Fruit fly (Drosophila melanogaster) whole organism, prepupa: ENCODE data around the gene CG32551.
A peak's percentile ranks its signal among the peaks of the same experiment; 100 is the strongest.

Experiments used
- CG10669 ChIP-seq: fragments of 200-800 bp; sonication (Bioruptor generic); optimal IDR thresholded peaks from 3 replicates; lab custom pipeline; 2018; ENCODE audit warnings: missing biosample characterization, mild to moderate bottlenecking, missing genetic modification characterization, moderate library complexity
- CG11294 ChIP-seq: fragments of 200-800 bp; sonication (Bioruptor generic); IDR thresholded peaks from 2 replicates; pipeline ENCODE4 v1.3.6; 2022; ENCODE audit warnings: missing biosample characterization, missing genetic modification characterization
- CG11762 ChIP-seq: fragments of 200-800 bp; sonication (Bioruptor generic); optimal IDR thresholded peaks from 3 replicates; lab custom pipeline; 2016; ENCODE audit warnings: missing biosample characterization, missing genetic modification characterization; ENCODE audit not compliant: insufficient read depth
- CG11902 ChIP-seq: fragments of 200-800 bp; sonication (Bioruptor generic); optimal IDR thresholded peaks from 3 replicates; lab custom pipeline; 2016; ENCODE audit warnings: missing biosample characterization, missing genetic modification characterization
- CG15336 ChIP-seq: fragments of 200-800 bp; sonication (Bioruptor generic); IDR thresholded peaks from 2 replicates; pipeline ENCODE4 v1.3.6; 2022; ENCODE audit warnings: missing biosample characterization, missing genetic modification characterization
- CG1621 ChIP-seq: fragments of 200-800 bp; sonication (Bioruptor generic); optimal IDR thresholded peaks from 3 replicates; lab custom pipeline; 2018; ENCODE audit warnings: missing biosample characterization, mild to moderate bottlenecking, missing genetic modification characterization
- CG3032 ChIP-seq: fragments of 200-800 bp; optimal IDR thresholded peaks from 2 replicates; lab custom pipeline; 2019; ENCODE audit warnings: missing biosample characterization, mild to moderate bottlenecking, missing genetic modification characterization, moderate library complexity
- CG31627 ChIP-seq: fragments of 200-800 bp; sonication (Bioruptor generic); optimal IDR thresholded peaks from 3 replicates; lab custom pipeline; 2016; ENCODE audit warnings: missing biosample characterization, missing genetic modification characterization
- CG32006 ChIP-seq: fragments of 200-800 bp; sonication (Bioruptor generic); optimal IDR thresholded peaks from 3 replicates; lab custom pipeline; 2017; ENCODE audit warnings: missing biosample characterization, mild to moderate bottlenecking, missing genetic modification characterization
- CG34406 ChIP-seq: fragments of 200-800 bp; sonication (Bioruptor generic); optimal IDR thresholded peaks from 3 replicates; lab custom pipeline; 2016; ENCODE audit warnings: missing biosample characterization, missing genetic modification characterization
- CG3919 ChIP-seq: fragments of 200-800 bp; sonication (Bioruptor generic); optimal IDR thresholded peaks from 3 replicates; lab custom pipeline; 2016; ENCODE audit warnings: missing biosample characterization, missing genetic modification characterization
- CG6276 ChIP-seq: fragments of 200-800 bp; sonication (Bioruptor generic); optimal IDR thresholded peaks from 2 replicates; lab custom pipeline; 2017; ENCODE audit warnings: missing biosample characterization, mild to moderate bottlenecking, missing genetic modification characterization
- CG6792 ChIP-seq: fragments of 200-800 bp; sonication (Bioruptor generic); optimal IDR thresholded peaks from 3 replicates; lab custom pipeline; 2016; ENCODE audit warnings: missing biosample characterization, missing genetic modification characterization
- CG6854 ChIP-seq: fragments of 200-800 bp; sonication (Bioruptor generic); optimal IDR thresholded peaks from 2 replicates; lab custom pipeline; 2017; ENCODE audit warnings: missing biosample characterization, mild to moderate bottlenecking, missing genetic modification characterization
- CG7368 ChIP-seq: fragments of 200-800 bp; sonication (Bioruptor generic); optimal IDR thresholded peaks from 3 replicates; lab custom pipeline; 2016; ENCODE audit warnings: missing biosample characterization, missing genetic modification characterization
- CG8119 ChIP-seq: fragments of 200-800 bp; sonication (Bioruptor generic); IDR thresholded peaks from 3 replicates; pipeline ENCODE4 v1.3.6; 2022; ENCODE audit warnings: missing biosample characterization, missing genetic modification characterization
- CG8319 ChIP-seq: fragments of 200-800 bp; sonication (Bioruptor generic); optimal IDR thresholded peaks from 3 replicates; lab custom pipeline; 2016; ENCODE audit warnings: missing biosample characterization, missing genetic modification characterization
- CG8632 ChIP-seq: fragments of 200-800 bp; sonication (Bioruptor generic); optimal IDR thresholded peaks from 3 replicates; lab custom pipeline; 2016; ENCODE audit warnings: missing biosample characterization, missing genetic modification characterization
- Eip75B ChIP-seq: fragments of 200-800 bp; sonication (Bioruptor generic); optimal IDR thresholded peaks from 3 replicates; lab custom pipeline; 2016; ENCODE audit warnings: missing biosample characterization, missing genetic modification characterization
- Eip78C ChIP-seq: fragments of 200-800 bp; sonication (Bioruptor generic); peaks from one replicate; lab custom pipeline; 2016; ENCODE audit warnings: missing biosample characterization, missing genetic modification characterization
- Ets21C ChIP-seq: fragments of 200-800 bp; sonication (Bioruptor generic); optimal IDR thresholded peaks from 3 replicates; lab custom pipeline; 2016; ENCODE audit warnings: missing biosample characterization, missing genetic modification characterization
- Ets96B ChIP-seq: fragments of 200-800 bp; optimal IDR thresholded peaks from 2 replicates; lab custom pipeline; 2019; ENCODE audit warnings: missing biosample characterization, mild to moderate bottlenecking, missing genetic modification characterization, moderate library complexity
- Gug ChIP-seq: fragments of 200-800 bp; sonication (Bioruptor generic); IDR thresholded peaks from 2 replicates; pipeline ENCODE4 v1.3.6; 2022; ENCODE audit warnings: missing biosample characterization, missing genetic modification characterization
- Hr4 ChIP-seq: fragments of 200-800 bp; sonication (Bioruptor generic); optimal IDR thresholded peaks from 3 replicates; lab custom pipeline; 2016; ENCODE audit warnings: missing biosample characterization, missing genetic modification characterization
- Lpt ChIP-seq: fragments of 200-800 bp; sonication (Bioruptor generic); optimal IDR thresholded peaks from 3 replicates; lab custom pipeline; 2016; ENCODE audit warnings: missing biosample characterization, missing genetic modification characterization
- Met ChIP-seq: fragments of 200-800 bp; sonication (Bioruptor generic); optimal IDR thresholded peaks from 3 replicates; lab custom pipeline; 2016; ENCODE audit warnings: missing biosample characterization, missing genetic modification characterization
- OdsH ChIP-seq: fragments of 200-800 bp; sonication (Bioruptor generic); optimal IDR thresholded peaks from 3 replicates; lab custom pipeline; 2016; ENCODE audit warnings: missing biosample characterization, missing genetic modification characterization
- Smox ChIP-seq: fragments of 200-800 bp; sonication (Bioruptor generic); optimal IDR thresholded peaks from 3 replicates; lab custom pipeline; 2016; ENCODE audit warnings: missing biosample characterization, missing genetic modification characterization
- Sox102F ChIP-seq: fragments of 200-800 bp; sonication (Bioruptor generic); optimal IDR thresholded peaks from 2 replicates; lab custom pipeline; 2016; ENCODE audit warnings: missing biosample characterization, mild to moderate bottlenecking, missing genetic modification characterization
- Sox14 ChIP-seq: fragments of 200-800 bp; sonication (Bioruptor generic); optimal IDR thresholded peaks from 3 replicates; lab custom pipeline; 2016; ENCODE audit warnings: missing biosample characterization, missing genetic modification characterization
- achi ChIP-seq: fragments of 200-800 bp; sonication (Bioruptor generic); optimal IDR thresholded peaks from 3 replicates; lab custom pipeline; 2016; ENCODE audit warnings: missing biosample characterization, missing genetic modification characterization
- acj6 ChIP-seq: fragments of 200-800 bp; sonication (Bioruptor generic); optimal IDR thresholded peaks from 3 replicates; lab custom pipeline; 2016; ENCODE audit warnings: missing biosample characterization, missing genetic modification characterization
- cyc ChIP-seq: fragments of 200-800 bp; sonication (Bioruptor generic); optimal IDR thresholded peaks from 3 replicates; lab custom pipeline; 2016; ENCODE audit warnings: missing biosample characterization, missing genetic modification characterization
- dac ChIP-seq: fragments of 200-800 bp; sonication (Bioruptor generic); optimal IDR thresholded peaks from 2 replicates; lab custom pipeline; 2017; ENCODE audit warnings: missing biosample characterization, mild to moderate bottlenecking, missing genetic modification characterization
- dsx ChIP-seq: fragments of 200-800 bp; optimal IDR thresholded peaks from 3 replicates; lab custom pipeline; 2019; ENCODE audit warnings: missing biosample characterization, mild to moderate bottlenecking, missing genetic modification characterization, moderate library complexity; ENCODE audit not compliant: poor library complexity, severe bottlenecking
- esn ChIP-seq: fragments of 200-800 bp; sonication (Bioruptor generic); optimal IDR thresholded peaks from 2 replicates; lab custom pipeline; 2016; ENCODE audit warnings: missing biosample characterization, mild to moderate bottlenecking, missing genetic modification characterization, moderate library complexity
- fd59A ChIP-seq: fragments of 200-800 bp; sonication (Bioruptor generic); optimal IDR thresholded peaks from 2 replicates; lab custom pipeline; 2017; ENCODE audit warnings: missing biosample characterization, mild to moderate bottlenecking, missing genetic modification characterization, missing genetic modification reagents
- fd85E ChIP-seq: fragments of 200-800 bp; sonication (Bioruptor generic); optimal IDR thresholded peaks from 3 replicates; lab custom pipeline; 2016; ENCODE audit warnings: missing biosample characterization, missing genetic modification characterization
- fkh ChIP-seq: fragments of 200-800 bp; sonication (Bioruptor generic); optimal IDR thresholded peaks from 3 replicates; lab custom pipeline; 2017; ENCODE audit warnings: missing biosample characterization, mild to moderate bottlenecking, missing genetic modification characterization, moderate library complexity
- net ChIP-seq: fragments of 200-800 bp; sonication (Bioruptor generic); optimal IDR thresholded peaks from 3 replicates; lab custom pipeline; 2016; ENCODE audit warnings: missing biosample characterization, missing genetic modification characterization
- salr ChIP-seq, 2 experiments: fragments of 200-800 bp; sonication (Bioruptor generic); optimal IDR thresholded peaks; 3 replicates each; lab custom pipeline; 2016 to 2018; ENCODE audit warnings: missing biosample characterization in 2 of 2, missing genetic modification characterization in 2 of 2, mild to moderate bottlenecking in 1 of 2
- spab ChIP-seq: fragments of 200-800 bp; sonication (Bioruptor generic); optimal IDR thresholded peaks from 2 replicates; lab custom pipeline; 2017; ENCODE audit warnings: missing biosample characterization, mild to moderate bottlenecking, missing genetic modification characterization, missing genetic modification reagents
- ss ChIP-seq, 2 experiments: fragments of 200-800 bp; sonication (Bioruptor generic); optimal IDR thresholded peaks; 2 replicates in 1 of 2; 3 replicates in 1 of 2; lab custom pipeline; 2017 to 2018; ENCODE audit warnings: mild to moderate bottlenecking in 2 of 2, missing biosample characterization in 2 of 2, missing genetic modification characterization in 2 of 2, moderate library complexity in 1 of 2
- svp ChIP-seq: fragments of 200-800 bp; sonication (Bioruptor generic); peaks from one replicate; lab custom pipeline; 2016; ENCODE audit warnings: missing biosample characterization, missing genetic modification characterization
- topi ChIP-seq: fragments of 200-800 bp; sonication (Bioruptor generic); optimal IDR thresholded peaks from 3 replicates; lab custom pipeline; 2016; ENCODE audit warnings: missing biosample characterization, missing genetic modification characterization
- vri ChIP-seq: fragments of 200-800 bp; sonication (Bioruptor generic); optimal IDR thresholded peaks from 3 replicates; lab custom pipeline; 2016; ENCODE audit warnings: missing biosample characterization, mild to moderate bottlenecking, missing genetic modification characterization

Gene CG32551

DNA sequence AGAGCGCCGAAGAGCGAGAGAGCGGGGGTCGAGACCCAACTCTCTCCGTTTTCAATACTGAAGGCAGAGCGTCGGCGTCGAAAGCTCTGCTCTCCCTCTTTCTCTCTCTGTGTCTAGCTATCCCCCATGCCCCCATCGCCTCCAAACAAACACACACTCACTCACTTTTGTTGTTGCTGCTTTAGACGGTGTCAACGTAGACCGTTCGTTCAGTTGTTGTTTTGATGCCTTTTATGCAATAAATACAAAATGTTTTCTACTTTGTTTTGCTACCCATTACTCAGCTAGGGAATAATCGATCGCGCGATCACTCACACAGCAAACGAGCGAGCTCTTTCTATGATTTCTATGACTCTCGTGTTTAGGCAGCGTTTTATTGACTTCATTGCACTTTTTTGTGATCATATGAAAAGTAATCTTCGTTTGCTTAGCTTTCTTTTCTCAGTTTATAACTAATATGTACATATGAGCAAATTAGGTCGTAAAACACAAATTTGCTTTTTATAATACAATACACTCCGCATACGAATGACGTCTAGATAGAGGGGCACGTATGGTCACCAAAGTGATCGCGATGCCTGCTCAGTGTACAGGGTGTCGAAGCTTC, 33.9 kb upstream of the CG32551 start (continued):
- TF ChIP-seq CG15336: peak; percentile 39
- TF ChIP-seq CG6276 (GFP tag; lab: Kevin White, UChicago): peak; percentile 36
- TF ChIP-seq CG7368 (GFP tag; lab: Kevin White, UChicago): no peak
- peak; percentile 76 for TF ChIP-seq CG32006 (GFP tag; lab: Kevin White, UChicago)
- no peak for TF ChIP-seq Sox102F (GFP tag; lab: Kevin White, UChicago)
- peak; percentile 3; the same call in 1 of the 2 replicates for TF ChIP-seq CG11294 (GFP tag; lab: Robert Waterston, UW)
- TF ChIP-seq dac: peak; percentile 4
- no peak for TF ChIP-seq Ets96B (tag; lab: Kevin White, UChicago)
- TF ChIP-seq Hr4 (GFP tag; lab: Kevin White, UChicago): peak; percentile 66
- TF ChIP-seq spab (GFP tag; lab: Kevin White, UChicago): no peak
- TF ChIP-seq Eip75B: peak; percentile 12
- TF ChIP-seq Eip78C: peak; percentile 84
- no peak for TF ChIP-seq CG11762 (GFP tag; lab: Kevin White, UChicago)
- no peak for TF ChIP-seq salr (GFP tag; optimal IDR thresholded peaks at IDR 0.05; lab: Kevin White, UChicago)
- TF ChIP-seq fd85E: no peak
- TF ChIP-seq fkh: peak; percentile 59
- TF ChIP-seq CG1621: no peak
- peak; percentile 14; the same call in 1 of the 3 replicates for TF ChIP-seq CG8119 (GFP tag; lab: Robert Waterston, UW)
- no peak for TF ChIP-seq CG6792 (GFP tag; lab: Kevin White, UChicago)
- TF ChIP-seq acj6: no peak
- no peak for TF ChIP-seq achi (GFP tag; lab: Kevin White, UChicago)
- peak; percentile 16 for TF ChIP-seq CG6854 (GFP tag; lab: Kevin White, UChicago)
- TF ChIP-seq fd59A: peak; percentile 30
- no peak for TF ChIP-seq CG34406 (GFP tag; lab: Kevin White, UChicago)
- peak; percentile 82 for TF ChIP-seq dsx (GFP tag; lab: Kevin White, UChicago)
- no peak for TF ChIP-seq esn (GFP tag; lab: Kevin White, UChicago)
- peak; percentile 2 for TF ChIP-seq OdsH
- no peak for TF ChIP-seq CG31627
- no peak for TF ChIP-seq Lpt (GFP tag; lab: Kevin White, UChicago)
- no peak for TF ChIP-seq topi
- TF ChIP-seq cyc (GFP tag; lab: Kevin White, UChicago): no peak

DNA sequence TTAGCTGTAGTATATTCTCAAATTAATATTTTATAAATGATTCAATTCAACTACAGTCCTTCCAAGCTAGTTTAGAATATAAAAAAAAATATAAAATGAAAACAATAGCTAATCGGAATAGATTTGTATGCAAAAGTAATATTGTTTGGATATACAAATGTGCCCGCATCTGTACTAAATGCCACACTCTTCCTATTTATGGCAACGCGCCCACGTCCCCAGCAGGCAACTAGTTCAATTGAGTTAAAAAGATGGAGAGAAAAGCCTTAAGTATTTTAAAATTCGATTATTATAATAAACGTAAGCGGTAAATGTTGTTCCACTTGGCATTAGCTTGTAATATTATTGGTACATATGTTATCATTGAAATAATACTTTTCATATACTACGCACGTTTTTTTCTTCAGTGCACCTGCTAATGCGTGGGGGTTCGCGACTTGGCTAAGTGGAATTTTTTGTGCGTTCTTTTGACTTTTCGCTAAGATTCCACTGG, 33.1 kb upstream of the CG32551 start:
- TF ChIP-seq dac (peak; percentile 55), fd85E (no peak), svp (GFP tag; lab: Kevin White, UChicago) (peak; percentile 41), CG6276 (GFP tag; lab: Kevin White, UChicago) (peak; percentile 72), Sox102F (GFP tag; lab: Kevin White, UChicago) (peak; percentile 6), Lpt (GFP tag; lab: Kevin White, UChicago) (peak; percentile 64), CG11902 (GFP tag; lab: Kevin White, UChicago) (no peak), CG11762 (GFP tag; lab: Kevin White, UChicago) (peak; percentile 25), salr (GFP tag; optimal IDR thresholded peaks at IDR 0.05; lab: Kevin White, UChicago) (peak in 1 of 2 experiments; percentile 66), CG6792 (GFP tag; lab: Kevin White, UChicago) (no peak), Met (GFP tag; lab: Kevin White, UChicago) (peak; percentile 16), achi (GFP tag; lab: Kevin White, UChicago) (peak; percentile 26), dsx (GFP tag; lab: Kevin White, UChicago) (no peak), Sox14 (peak; percentile 36), acj6 (peak; percentile 29), spab (GFP tag; lab: Kevin White, UChicago) (peak; percentile 5), net (peak; percentile 45), Eip75B (peak; percentile 1), CG6854 (GFP tag; lab: Kevin White, UChicago) (no peak), CG3919 (GFP tag; lab: Kevin White, UChicago) (peak; percentile 19), Smox (no peak), Eip78C (peak; percentile 79), CG8319 (GFP tag; lab: Kevin White, UChicago) (no peak), CG3032 (tag; lab: Kevin White, UChicago) (peak; percentile 22), CG8632 (GFP tag; lab: Kevin White, UChicago) (peak; percentile 11), Hr4 (GFP tag; lab: Kevin White, UChicago) (peak; percentile 78), CG1621 (no peak), CG34406 (GFP tag; lab: Kevin White, UChicago) (no peak), CG10669 (GFP tag; lab: Kevin White, UChicago) (peak; percentile 9), vri (GFP tag; lab: Kevin White, UChicago) (no peak), CG8119 (GFP tag; lab: Robert Waterston, UW) (peak; percentile 72), ss (GFP tag; optimal IDR thresholded peaks at IDR 0.05; lab: Kevin White, UChicago) (no peak), Gug (peak; percentile 9; the same call in 1 of the 2 replicates), CG31627 (no peak), OdsH (peak; percentile 48), Ets21C (no peak)
